Worm (Caenorhabditis elegans): ENCODE measurements around the gene srg-59.

- TF ChIP-seq pqm-1 (tag; optimal IDR thresholded peaks at IDR 0.05) (no peak), zag-1 (tag; optimal IDR thresholded peaks at IDR 0.05) (no peak), nhr-77 (tag; optimal IDR thresholded peaks at IDR 0.05) (no peak)
Observed at ce11 chrV:2710192-2710591, 14.9 kb downstream of the srg-59 start.

All from whole organism, L1 larva.